Fruit fly (Drosophila melanogaster) whole organism, wandering third instar larva: Measurements from ENCODE around the gene CG14717.

Experiments used
- Abd-B ChIP-seq: fragments of >200 bp; optimal IDR thresholded peaks from 2 replicates; lab custom pipeline; 2017; ENCODE audit warnings: missing biosample characterization, missing genetic modification characterization
- Mio ChIP-seq: sonication (Bioruptor generic); optimal IDR thresholded peaks from 2 replicates; lab custom pipeline; 2016; ENCODE audit warnings: missing biosample characterization, missing genetic modification characterization
- OdsH ChIP-seq: fragments of 200-800 bp; sonication (Bioruptor generic); optimal IDR thresholded peaks from 2 replicates; lab custom pipeline; 2016; ENCODE audit warnings: missing biosample characterization, mild to moderate bottlenecking, missing genetic modification characterization
- dsf ChIP-seq: sonication (Bioruptor generic); optimal IDR thresholded peaks from 2 replicates; lab custom pipeline; 2016; ENCODE audit warnings: missing biosample characterization, missing genetic modification characterization, borderline replicate concordance
- h ChIP-seq: fragments of 200-800 bp; sonication (Bioruptor generic); optimal IDR thresholded peaks from 3 replicates; lab custom pipeline; 2016; ENCODE audit warnings: missing biosample characterization, mild to moderate bottlenecking, missing genetic modification characterization
- pan ChIP-seq: fragments of >200 bp; optimal IDR thresholded peaks from 2 replicates; lab custom pipeline; 2017
- psq ChIP-seq: fragments of 200-800 bp; sonication (Bioruptor generic); optimal IDR thresholded peaks from 3 replicates; lab custom pipeline; 2017; ENCODE audit warnings: missing biosample characterization, mild to moderate bottlenecking, missing genetic modification characterization, moderate library complexity

DNA sequence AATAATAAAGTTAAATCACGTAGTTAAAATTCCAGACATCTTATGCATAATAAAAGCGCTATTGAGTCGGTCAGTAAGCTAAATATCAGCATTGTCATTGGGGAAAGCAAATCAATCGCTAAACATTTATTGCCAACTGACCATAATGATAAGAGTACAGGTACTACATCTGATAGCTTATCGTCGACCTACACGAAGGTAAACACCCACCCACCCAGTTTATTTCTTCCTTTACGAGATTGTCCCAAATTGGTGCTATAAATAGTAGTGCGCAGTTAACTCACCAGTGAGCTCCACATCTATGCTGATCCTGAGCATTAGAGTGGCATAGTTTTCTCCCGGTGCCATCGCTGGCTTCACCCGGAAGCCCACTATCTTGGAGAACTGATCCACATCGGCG is 12.6 kb upstream of the CG14717 start:
- TF ChIP-seq psq (GFP tag; lab: Kevin White, UChicago) = no peak
- TF ChIP-seq dsf = no peak
- TF ChIP-seq Abd-B (GFP tag; lab: Kevin White, UChicago) = no peak
- no peak for TF ChIP-seq pan (lab: Kevin White, UChicago)
- no peak for TF ChIP-seq Mio (GFP tag; lab: Kevin White, UChicago)
- no peak for TF ChIP-seq OdsH
- no peak for TF ChIP-seq h (GFP tag; lab: Kevin White, UChicago)
